Fruit fly (Drosophila melanogaster): ENCODE results near the gene CanA1.

- TF ChIP-seq OdsH (GFP tag; optimal IDR thresholded peaks at IDR 0.05) (no peak), fd59A (GFP tag; optimal IDR thresholded peaks at IDR 0.05) (no peak), topi (GFP tag; optimal IDR thresholded peaks at IDR 0.05) (no peak), cyc (GFP tag; optimal IDR thresholded peaks at IDR 0.05) (no peak), CG9139 (GFP tag; optimal IDR thresholded peaks at IDR 0.05) (no peak), lz (GFP tag; optimal IDR thresholded peaks at IDR 0.05) (no peak), CG6792 (GFP tag; optimal IDR thresholded peaks at IDR 0.05) (no peak), dac (GFP tag; optimal IDR thresholded peaks at IDR 0.05) (no peak)
These were observed 25.6 kb downstream of the CanA1 start, which contains the start of gene Sox100B for dm6 chr3R:31064653-31065322.
